Fruit fly (Drosophila melanogaster) whole organism, embryonic: ENCODE data around the gene lectin-37Da.

Experiments used
- Adf1 ChIP-seq: fragments of 200-800 bp; sonication (Bioruptor generic); IDR thresholded peaks from 2 replicates; pipeline ENCODE4 v1.3.6; 2022; ENCODE audit warnings: missing biosample characterization, missing genetic modification characterization
- Atf-2 ChIP-seq: fragments of 200-800 bp; sonication (Bioruptor generic); optimal IDR thresholded peaks from 2 replicates; lab custom pipeline; 2016; ENCODE audit warnings: missing biosample characterization, missing genetic modification characterization
- Blimp-1 ChIP-seq: fragments of 200-800 bp; sonication (Bioruptor generic); optimal IDR thresholded peaks from 3 replicates; lab custom pipeline; 2018; ENCODE audit warnings: missing biosample characterization, missing genetic modification characterization, mild to moderate bottlenecking, moderate library complexity, missing genetic modification reagents
- CG11085 ChIP-seq: fragments of 200-800 bp; sonication (Bioruptor generic); IDR thresholded peaks from 2 replicates; pipeline ENCODE4 v1.3.6; 2022; ENCODE audit warnings: missing biosample characterization, missing genetic modification characterization
- CG11093 ChIP-seq: fragments of 200-800 bp; sonication (Bioruptor generic); IDR thresholded peaks from 3 replicates; pipeline ENCODE4 v1.3.6; 2022; ENCODE audit warnings: missing biosample characterization, missing genetic modification characterization
- CG11695 ChIP-seq: fragments of 200-800 bp; sonication (Bioruptor generic); IDR thresholded peaks from 3 replicates; pipeline ENCODE4 v1.3.6; 2022; ENCODE audit warnings: missing biosample characterization, missing genetic modification characterization
- CG12104 ChIP-seq: fragments of 200-800 bp; sonication (Bioruptor generic); optimal IDR thresholded peaks from 3 replicates; lab custom pipeline; 2016; ENCODE audit warnings: missing biosample characterization, missing genetic modification characterization
- CG16863 ChIP-seq: fragments of 200-800 bp; sonication (Bioruptor generic); optimal IDR thresholded peaks from 3 replicates; lab custom pipeline; 2016; ENCODE audit warnings: missing biosample characterization, missing genetic modification characterization
- CG17568 ChIP-seq: fragments of 200-800 bp; sonication (Bioruptor generic); optimal IDR thresholded peaks from 2 replicates; lab custom pipeline; 2018; ENCODE audit warnings: missing biosample characterization, mild to moderate bottlenecking, missing genetic modification characterization, moderate library complexity
- CG2199 ChIP-seq: fragments of 200-800 bp; sonication (Bioruptor generic); IDR thresholded peaks from 3 replicates; pipeline ENCODE4 v1.3.6; 2022; ENCODE audit warnings: missing biosample characterization, missing genetic modification characterization
- CG2202 ChIP-seq: fragments of 200-800 bp; sonication (Bioruptor generic); optimal IDR thresholded peaks from 2 replicates; lab custom pipeline; 2018; ENCODE audit warnings: missing biosample characterization, mild to moderate bottlenecking, missing genetic modification characterization
- CG30020 ChIP-seq: fragments of 200-800 bp; optimal IDR thresholded peaks from 2 replicates; lab custom pipeline; 2019; ENCODE audit warnings: missing biosample characterization, mild to moderate bottlenecking, missing genetic modification characterization, moderate library complexity
- CG34224 ChIP-seq: fragments of 200-800 bp; sonication (Bioruptor generic); IDR thresholded peaks from 3 replicates; pipeline ENCODE4 v1.3.6; 2022; ENCODE audit warnings: missing biosample characterization, missing genetic modification characterization; ENCODE audit not compliant: partially characterized antibody
- CG3847 ChIP-seq: fragments of 200-800 bp; sonication (Bioruptor generic); IDR thresholded peaks from 2 replicates; pipeline ENCODE4 v1.3.6; 2022; ENCODE audit warnings: missing biosample characterization, missing genetic modification characterization
- CG4854 ChIP-seq: fragments of 200-800 bp; sonication (Bioruptor generic); optimal IDR thresholded peaks from 2 replicates; lab custom pipeline; 2016; ENCODE audit warnings: missing biosample characterization, missing genetic modification characterization, inconsistent platforms
- CG5180 ChIP-seq: fragments of 200-800 bp; sonication (Bioruptor generic); optimal IDR thresholded peaks from 3 replicates; lab custom pipeline; 2017; ENCODE audit warnings: missing biosample characterization, missing genetic modification characterization, mild to moderate bottlenecking, moderate library complexity, missing genetic modification reagents
- CG6175 ChIP-seq: fragments of 200-800 bp; sonication (Bioruptor generic); IDR thresholded peaks from 3 replicates; pipeline ENCODE4 v1.3.6; 2022; ENCODE audit warnings: missing biosample characterization, missing genetic modification characterization
- Dip3 ChIP-seq: fragments of 200-800 bp; sonication (Bioruptor generic); optimal IDR thresholded peaks from 3 replicates; lab custom pipeline; 2016; ENCODE audit warnings: missing biosample characterization, missing genetic modification characterization
- H2.0 ChIP-seq: fragments of 200-800 bp; sonication (Bioruptor generic); IDR thresholded peaks from 2 replicates; pipeline ENCODE4 v1.3.6; 2022; ENCODE audit warnings: missing biosample characterization, missing genetic modification characterization
- Hmx ChIP-seq: fragments of 200-800 bp; sonication (Bioruptor generic); optimal IDR thresholded peaks from 2 replicates; lab custom pipeline; 2016; ENCODE audit warnings: missing biosample characterization, missing genetic modification characterization
- Hr39 ChIP-seq: fragments of >200 bp; optimal IDR thresholded peaks from 2 replicates; lab custom pipeline; 2017
- Hr78 ChIP-seq, 2 experiments: fragments of 200-800 bp in 1 of 2; fragments of >200 bp in 1 of 2; sonication (Bioruptor generic) in 1 of 2; optimal IDR thresholded peaks; 2 replicates each; lab custom pipeline; 2017 to 2019; ENCODE audit warnings: missing biosample characterization in 2 of 2, missing genetic modification characterization in 2 of 2, mild to moderate bottlenecking in 1 of 2, moderate library complexity in 1 of 2
- Lim3 ChIP-seq: fragments of 200-800 bp; sonication (Bioruptor generic); IDR thresholded peaks from 2 replicates; pipeline ENCODE4 v1.3.6; 2022; ENCODE audit warnings: missing biosample characterization, missing genetic modification characterization
- Max ChIP-seq: fragments of 200-800 bp; sonication (Bioruptor generic); optimal IDR thresholded peaks from 2 replicates; lab custom pipeline; 2016; ENCODE audit warnings: missing biosample characterization, mild to moderate bottlenecking, missing genetic modification characterization
- Nf-YB ChIP-seq: fragments of 200-800 bp; sonication (Bioruptor generic); optimal IDR thresholded peaks from 3 replicates; lab custom pipeline; 2019; ENCODE audit warnings: missing biosample characterization, mild to moderate bottlenecking, missing genetic modification characterization, moderate library complexity
- NfI ChIP-seq: fragments of 200-800 bp; sonication (Bioruptor generic); optimal IDR thresholded peaks from 3 replicates; lab custom pipeline; 2018; ENCODE audit warnings: missing biosample characterization, mild to moderate bottlenecking, missing genetic modification characterization, moderate library complexity
- Side ChIP-seq: fragments of 200-800 bp; sonication (Bioruptor generic); optimal IDR thresholded peaks from 2 replicates; lab custom pipeline; 2016; ENCODE audit warnings: missing biosample characterization, missing genetic modification characterization
- Xrp1 ChIP-seq: fragments of 200-800 bp; sonication (Bioruptor generic); IDR thresholded peaks from 2 replicates; pipeline ENCODE4 v1.3.6; 2022; ENCODE audit warnings: missing biosample characterization, missing genetic modification characterization
- ap ChIP-seq: fragments of 200-800 bp; sonication (Bioruptor generic); IDR thresholded peaks from 2 replicates; pipeline ENCODE4 v1.3.6; 2022; ENCODE audit warnings: missing biosample characterization, missing genetic modification characterization
- az2 ChIP-seq: fragments of 200-800 bp; sonication (Bioruptor generic); optimal IDR thresholded peaks from 3 replicates; lab custom pipeline; 2016; ENCODE audit warnings: missing biosample characterization, missing genetic modification characterization
- bigmax ChIP-seq: fragments of 200-800 bp; sonication (Bioruptor generic); optimal IDR thresholded peaks from 2 replicates; lab custom pipeline; 2018; ENCODE audit warnings: missing biosample characterization, mild to moderate bottlenecking, missing genetic modification characterization
- da ChIP-seq: fragments of 200-800 bp; sonication (Bioruptor generic); optimal IDR thresholded peaks from 2 replicates; lab custom pipeline; 2016; ENCODE audit warnings: missing biosample characterization, missing genetic modification characterization
- dmrt99B ChIP-seq: fragments of 200-800 bp; sonication (Bioruptor generic); optimal IDR thresholded peaks from 2 replicates; lab custom pipeline; 2018; ENCODE audit warnings: missing biosample characterization, mild to moderate bottlenecking, missing genetic modification characterization, moderate library complexity
- esg ChIP-seq: fragments of 200-800 bp; sonication (Bioruptor generic); conservative IDR thresholded peaks from 2 replicates; pipeline ENCODE4 v1.3.6; 2022; ENCODE audit warnings: missing biosample characterization, missing genetic modification characterization
- ewg ChIP-seq: fragments of 200-800 bp; sonication (Bioruptor generic); optimal IDR thresholded peaks from 3 replicates; lab custom pipeline; 2017; ENCODE audit warnings: mild to moderate bottlenecking, missing biosample characterization, missing genetic modification reagents, missing genetic modification characterization
- gsb ChIP-seq: fragments of 200-800 bp; sonication (Bioruptor generic); IDR thresholded peaks from 2 replicates; pipeline ENCODE4 v1.3.6; 2022; ENCODE audit warnings: missing biosample characterization, missing genetic modification characterization
- kay ChIP-seq: fragments of 200-800 bp; sonication (Bioruptor generic); optimal IDR thresholded peaks from 2 replicates; lab custom pipeline; 2016; ENCODE audit warnings: missing biosample characterization, missing genetic modification characterization
- lilli ChIP-seq: fragments of 200-800 bp; sonication (Bioruptor generic); optimal IDR thresholded peaks from 3 replicates; lab custom pipeline; 2016; ENCODE audit warnings: missing biosample characterization, missing genetic modification characterization
- lmd ChIP-seq: fragments of 200-800 bp; sonication (Bioruptor generic); IDR thresholded peaks from 2 replicates; pipeline ENCODE4 v1.3.6; 2022; ENCODE audit warnings: missing biosample characterization, missing genetic modification characterization
- pan ChIP-seq, 4 experiments: fragments of >200 bp in 3 of 4; fragments of 200-800 bp in 1 of 4; sonication (Bioruptor generic) in 1 of 4; optimal IDR thresholded peaks in 3 of 4; IDR thresholded peaks in 1 of 4; 2 replicates each; pipeline versions ENCODE4 v1.3.6 to Lab custom; 2017 to 2022; ENCODE audit warnings: missing biosample characterization in 2 of 4, missing genetic modification characterization in 2 of 4, mixed read lengths in 1 of 4
- phol ChIP-seq: fragments of 200-800 bp; sonication (Bioruptor generic); optimal IDR thresholded peaks from 3 replicates; lab custom pipeline; 2018; ENCODE audit warnings: missing biosample characterization, mild to moderate bottlenecking, missing genetic modification characterization, moderate library complexity
- schlank ChIP-seq: fragments of 200-800 bp; sonication (Bioruptor generic); optimal IDR thresholded peaks from 2 replicates; lab custom pipeline; 2018; ENCODE audit warnings: missing biosample characterization, mild to moderate bottlenecking, missing genetic modification characterization
- scrt ChIP-seq: fragments of 200-800 bp; sonication (Bioruptor generic); optimal IDR thresholded peaks from 2 replicates; lab custom pipeline; 2018; ENCODE audit warnings: missing biosample characterization, mild to moderate bottlenecking, missing genetic modification characterization, moderate library complexity
- shn ChIP-seq: fragments of 200-800 bp; sonication (Bioruptor generic); optimal IDR thresholded peaks from 3 replicates; lab custom pipeline; 2016; ENCODE audit warnings: missing biosample characterization, missing genetic modification characterization
- stwl ChIP-seq: fragments of 200-800 bp; sonication (Bioruptor generic); optimal IDR thresholded peaks from 3 replicates; lab custom pipeline; 2018; ENCODE audit warnings: missing biosample characterization, mild to moderate bottlenecking, missing genetic modification characterization, moderate library complexity
- trem ChIP-seq: fragments of 200-800 bp; optimal IDR thresholded peaks from 3 replicates; lab custom pipeline; 2019; ENCODE audit warnings: missing biosample characterization, mild to moderate bottlenecking, missing genetic modification characterization, moderate library complexity
- usp ChIP-seq: fragments of >200 bp; optimal IDR thresholded peaks from 2 replicates; lab custom pipeline; 2017; ENCODE audit warnings: missing biosample characterization, missing genetic modification characterization
- wek ChIP-seq: fragments of 200-800 bp; sonication (Bioruptor generic); optimal IDR thresholded peaks from 3 replicates; lab custom pipeline; 2018; ENCODE audit warnings: missing biosample characterization, mild to moderate bottlenecking, missing genetic modification characterization, moderate library complexity
- z ChIP-seq: fragments of 200-800 bp; sonication (Bioruptor generic); IDR thresholded peaks from 3 replicates; pipeline ENCODE4 v1.3.6; 2022; ENCODE audit warnings: missing biosample characterization, missing genetic modification characterization
- zfh2 ChIP-seq: fragments of 200-800 bp; sonication (Bioruptor generic); optimal IDR thresholded peaks from 2 replicates; lab custom pipeline; 2016; ENCODE audit warnings: missing biosample characterization, missing genetic modification characterization

The lectin-37Da gene

dm6 chr2L:19425765-19426329, 7.7 kb downstream of the lectin-37Da start (continued):
- TF ChIP-seq Hr78 (GFP tag; optimal IDR thresholded peaks at IDR 0.05; lab: Kevin White, UChicago) (peak in 1 of 2 experiments; percentile 66), schlank (tag; lab: Kevin White, UChicago) (peak; percentile 20), pan (optimal IDR thresholded peaks at IDR 0.05; lab: Kevin White, UChicago) (no peak), pan (GFP tag; optimal IDR thresholded peaks at IDR 0.05 in 1 of 2, IDR thresholded peaks at IDR 0.05 in 1 of 2) (peak in 1 of 2 experiments; percentile 79), Blimp-1 (peak; percentile 66), Hmx (peak; percentile 29), NfI (GFP tag; lab: Kevin White, UChicago) (peak; percentile 66), CG12104 (GFP tag; lab: Kevin White, UChicago) (peak; percentile 42), Hr39 (lab: Kevin White, UChicago) (no peak), H2.0 (GFP tag; lab: Robert Waterston, UW) (peak; percentile 71), Lim3 (0 out of 2 replicates have a peak, but pooled peaks have one; percentile 8), scrt (GFP tag; lab: Kevin White, UChicago) (peak; percentile 53), CG6175 (GFP tag; lab: Robert Waterston, UW) (0 out of 3 replicates have a peak, but pooled peaks have one; percentile 12), CG2202 (no peak), CG30020 (tag; lab: Kevin White, UChicago) (peak; percentile 34), CG17568 (peak; percentile 59), az2 (peak; percentile 72), CG2199 (peak; percentile 82; the same call in 1 of the 3 replicates), Max (GFP tag; lab: Kevin White, UChicago) (peak; percentile 56), CG5180 (GFP tag; lab: Kevin White, UChicago) (peak; percentile 44), zfh2 (GFP tag; lab: Kevin White, UChicago) (peak; percentile 40), CG11085 (peak; percentile 51), wek (GFP tag; lab: Kevin White, UChicago) (no peak), shn (GFP tag; lab: Kevin White, UChicago) (peak; percentile 42), da (GFP tag; lab: Kevin White, UChicago) (no peak), ewg (GFP tag; lab: Kevin White, UChicago) (peak; percentile 10), CG16863 (peak; percentile 39), Dip3 (peak; percentile 45), CG11093 (GFP tag; lab: Robert Waterston, UW) (0 out of 3 replicates have a peak, but pooled peaks have one; percentile 27), Side (GFP tag; lab: Kevin White, UChicago) (peak; percentile 55), esg (peak; percentile 69), Atf-2 (GFP tag; lab: Kevin White, UChicago) (peak; percentile 40), dmrt99B (peak; percentile 78), Xrp1 (GFP tag; lab: Robert Waterston, UW) (peak; percentile 75), Nf-YB (GFP tag; lab: Kevin White, UChicago) (no peak), usp (GFP tag; lab: Kevin White, UChicago) (no peak), trem (tag; lab: Kevin White, UChicago) (peak; percentile 57), CG4854 (GFP tag; lab: Kevin White, UChicago) (peak; percentile 45), stwl (tag; lab: Kevin White, UChicago) (peak; percentile 15), ap (GFP tag; lab: Robert Waterston, UW) (peak; percentile 46; the same call in 1 of the 2 replicates), bigmax (GFP tag; lab: Kevin White, UChicago) (no peak), CG34224 (GFP tag; lab: Robert Waterston, UW) (no peak), z (GFP tag; lab: Robert Waterston, UW) (peak; percentile 58; the same call in 1 of the 3 replicates), lmd (GFP tag; lab: Robert Waterston, UW) (peak; percentile 73), kay (no peak), gsb (GFP tag; lab: Robert Waterston, UW) (no peak), Adf1 (GFP tag; lab: Robert Waterston, UW) (peak; percentile 30), CG11695 (peak; percentile 54; the same call in 1 of the 3 replicates), phol (tag; lab: Kevin White, UChicago) (peak; percentile 75), lilli (GFP tag; lab: Kevin White, UChicago) (peak; percentile 78), CG3847 (peak; percentile 43)
